Fruit fly (Drosophila melanogaster): ENCODE results near the gene PTPMT1.
A peak's percentile ranks its signal among the peaks of the same experiment; 100 is the strongest.

The PTPMT1 gene

DNA sequence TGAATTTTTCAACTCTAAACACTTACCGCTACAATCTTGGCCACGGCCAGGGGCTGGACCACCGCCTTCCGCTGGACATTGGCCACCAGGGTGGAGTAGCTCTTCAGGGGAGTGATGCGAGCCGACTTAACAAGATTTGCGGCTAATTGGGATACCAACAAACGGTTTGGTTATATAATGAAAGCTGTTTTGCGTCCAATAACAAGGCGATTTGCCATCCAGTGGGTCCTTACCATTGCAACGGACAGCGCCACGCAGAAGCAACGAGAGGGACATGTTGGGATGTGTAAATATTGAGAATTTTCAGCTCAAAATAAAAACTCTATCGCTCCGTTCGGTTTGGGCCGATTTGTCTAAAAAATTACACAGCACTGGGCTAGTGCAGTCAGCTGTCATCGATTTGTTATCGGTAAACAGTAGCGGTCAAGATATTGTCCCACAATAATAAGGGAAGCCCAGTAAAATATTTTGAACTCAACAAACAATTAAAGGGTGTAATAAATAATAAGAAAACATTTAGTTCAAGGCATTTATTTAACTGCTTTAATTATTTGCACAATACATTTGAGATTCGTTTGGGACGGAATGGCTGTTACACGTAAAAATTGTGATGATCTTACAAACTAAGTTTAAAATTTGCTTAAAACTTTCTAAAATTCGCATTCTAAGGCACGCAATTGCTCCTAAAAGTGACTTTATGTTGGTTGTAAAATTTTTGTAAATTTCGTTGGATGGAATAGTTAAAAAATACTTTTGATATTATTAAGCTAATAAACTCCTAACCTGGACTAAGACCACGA, 2.3 kb downstream of the PTPMT1 start, which contains the start of gene SdhD (continued):
- TF ChIP-seq CG12769 (tag; optimal IDR thresholded peaks at IDR 0.05) (no peak), Dp (GFP tag; optimal IDR thresholded peaks at IDR 0.05) (peak; percentile 29), pita (GFP tag; optimal IDR thresholded peaks at IDR 0.05) (no peak), CG3163 (GFP tag; optimal IDR thresholded peaks at IDR 0.05) (no peak), Dll (GFP tag; IDR thresholded peaks at IDR 0.05; ENCODE audit: partially characterized antibody) (peak; percentile 55; the same call in 1 of the 4 replicates), Hmr (GFP tag; optimal IDR thresholded peaks at IDR 0.05) (peak; percentile 30), h (optimal IDR thresholded peaks at IDR 0.05) (no peak), CG2199 (GFP tag; IDR thresholded peaks at IDR 0.05) (no peak), Pdp1 (GFP tag; optimal IDR thresholded peaks at IDR 0.05) (peak; percentile 15 to 98), Eip74EF (GFP tag; optimal IDR thresholded peaks at IDR 0.05) (no peak), inv (GFP tag; IDR thresholded peaks at IDR 0.05; ENCODE audit: partially characterized antibody) (no peak), CG9215 (GFP tag; IDR thresholded peaks at IDR 0.05) (no peak), CG11695 (GFP tag; IDR thresholded peaks at IDR 0.05) (no peak), CG16863 (GFP tag; optimal IDR thresholded peaks at IDR 0.05) (no peak), CoRest (tag; optimal IDR thresholded peaks at IDR 0.05) (no peak), NK7.1 (GFP tag; optimal IDR thresholded peaks at IDR 0.05) (no peak), ATbp (GFP tag; optimal IDR thresholded peaks at IDR 0.05) (no peak), CG14667 (GFP tag; IDR thresholded peaks at IDR 0.05) (no peak), CG4820 (GFP tag; optimal IDR thresholded peaks at IDR 0.05) (peak; percentile 10), PHDP (tag; optimal IDR thresholded peaks at IDR 0.05) (peak; percentile 22), Gsc (GFP tag; IDR thresholded peaks at IDR 0.05) (no peak), stwl (tag; optimal IDR thresholded peaks at IDR 0.05) (peak; percentile 91), toy (GFP tag; IDR thresholded peaks at IDR 0.05) (no peak), repo (GFP tag; optimal IDR thresholded peaks at IDR 0.05) (peak; percentile 21), CG12299 (tag; optimal IDR thresholded peaks at IDR 0.05) (no peak), CG6854 (GFP tag; optimal IDR thresholded peaks at IDR 0.05) (no peak), HLH4C (GFP tag; IDR thresholded peaks at IDR 0.05; ENCODE audit: partially characterized antibody) (peak; percentile 63), Hr78 (GFP tag; optimal IDR thresholded peaks at IDR 0.05) (no peak), CG15696 (tag; optimal IDR thresholded peaks at IDR 0.05) (no peak), Side (GFP tag; optimal IDR thresholded peaks at IDR 0.05) (no peak), tin (GFP tag; optimal IDR thresholded peaks at IDR 0.05) (peak; percentile 32), CG9437 (GFP tag; optimal IDR thresholded peaks at IDR 0.05) (no peak), Doc3 (GFP tag; IDR thresholded peaks at IDR 0.05; ENCODE audit: partially characterized antibody) (peak; percentile 38; the same call in 1 of the 3 replicates), hbn (GFP tag; IDR thresholded peaks at IDR 0.05; ENCODE audit: partially characterized antibody) (peak; percentile 47; the same call in 1 of the 2 replicates), ham (GFP tag; IDR thresholded peaks at IDR 0.05) (no peak), CG12155 (GFP tag; optimal IDR thresholded peaks at IDR 0.05) (peak; percentile 31), CG2875 (GFP tag; optimal IDR thresholded peaks at IDR 0.05) (no peak), C15 (GFP tag; IDR thresholded peaks at IDR 0.05) (no peak), CG12236 (GFP tag; optimal IDR thresholded peaks at IDR 0.05) (no peak), CG8089 (GFP tag; optimal IDR thresholded peaks at IDR 0.05) (no peak), CG17568 (GFP tag; optimal IDR thresholded peaks at IDR 0.05) (no peak), eve (GFP tag; optimal IDR thresholded peaks at IDR 0.05) (no peak), Hmx (GFP tag; optimal IDR thresholded peaks at IDR 0.05) (no peak), ewg (GFP tag; optimal IDR thresholded peaks at IDR 0.05) (no peak), nom (GFP tag; optimal IDR thresholded peaks at IDR 0.05) (no peak), Rfx (GFP tag; IDR thresholded peaks at IDR 0.05) (peak; percentile 35; the same call in 1 of the 2 replicates), CG4854 (GFP tag; optimal IDR thresholded peaks at IDR 0.05) (no peak), psq (GFP tag; optimal IDR thresholded peaks at IDR 0.05) (no peak), Dip3 (GFP tag; optimal IDR thresholded peaks at IDR 0.05) (no peak)
